Fruit fly (Drosophila melanogaster) whole organism, embryonic: ENCODE results near the gene Zw.
A peak's percentile ranks its signal among the peaks of the same experiment; 100 is the strongest.

Source experiments
- Bdp1 ChIP-seq: fragments of 200-800 bp; sonication (Bioruptor generic); optimal IDR thresholded peaks from 3 replicates; lab custom pipeline; 2016; ENCODE audit warnings: missing biosample characterization, missing genetic modification characterization
- CG10209 ChIP-seq: fragments of 200-800 bp; sonication (Bioruptor generic); optimal IDR thresholded peaks from 3 replicates; lab custom pipeline; 2017; ENCODE audit warnings: missing biosample characterization, mild to moderate bottlenecking, missing genetic modification characterization, missing genetic modification reagents
- CG10979 ChIP-seq: fragments of 200-800 bp; sonication (Bioruptor generic); optimal IDR thresholded peaks from 2 replicates; lab custom pipeline; 2018; ENCODE audit warnings: missing biosample characterization, mild to moderate bottlenecking, missing genetic modification characterization, moderate library complexity
- CG11723 ChIP-seq: fragments of 200-800 bp; sonication (Bioruptor generic); optimal IDR thresholded peaks from 2 replicates; lab custom pipeline; 2017; ENCODE audit warnings: missing biosample characterization, mild to moderate bottlenecking, missing genetic modification characterization
- CG13424 ChIP-seq: fragments of 200-800 bp; sonication (Bioruptor generic); optimal IDR thresholded peaks from 2 replicates; lab custom pipeline; 2019; ENCODE audit warnings: missing biosample characterization, mild to moderate bottlenecking, missing genetic modification characterization, moderate library complexity
- CG14050 ChIP-seq: fragments of 200-800 bp; sonication (Bioruptor generic); IDR thresholded peaks from 3 replicates; pipeline ENCODE4 v1.3.6; 2022; ENCODE audit warnings: missing biosample characterization, missing genetic modification characterization
- CG15514 ChIP-seq: fragments of 200-800 bp; sonication (Bioruptor generic); optimal IDR thresholded peaks from 3 replicates; lab custom pipeline; 2017; ENCODE audit warnings: missing biosample characterization, missing genetic modification characterization, mild to moderate bottlenecking, moderate library complexity, missing genetic modification reagents
- CG16815 ChIP-seq: fragments of 200-800 bp; sonication (Bioruptor generic); optimal IDR thresholded peaks from 3 replicates; lab custom pipeline; 2017; ENCODE audit warnings: missing biosample characterization, mild to moderate bottlenecking, missing genetic modification characterization
- CG17328 ChIP-seq: fragments of 200-800 bp; sonication (Bioruptor generic); IDR thresholded peaks from 2 replicates; pipeline ENCODE4 v1.3.6; 2022; ENCODE audit warnings: missing biosample characterization, missing genetic modification characterization
- CG17361 ChIP-seq: fragments of 200-800 bp; sonication (Bioruptor generic); IDR thresholded peaks from 3 replicates; pipeline ENCODE4 v1.3.6; 2022; ENCODE audit warnings: missing biosample characterization, missing genetic modification characterization
- CG18599 ChIP-seq: fragments of 200-800 bp; sonication (Bioruptor generic); optimal IDR thresholded peaks from 3 replicates; lab custom pipeline; 2017; ENCODE audit warnings: missing biosample characterization, missing genetic modification characterization, mild to moderate bottlenecking, moderate library complexity, missing genetic modification reagents
- CG3281 ChIP-seq: fragments of 200-800 bp; sonication (Bioruptor generic); optimal IDR thresholded peaks from 3 replicates; lab custom pipeline; 2017; ENCODE audit warnings: missing biosample characterization, mild to moderate bottlenecking, missing genetic modification characterization
- CG42726 ChIP-seq: fragments of 200-800 bp; sonication (Bioruptor generic); IDR thresholded peaks from 2 replicates; pipeline ENCODE4 v1.3.6; 2022; ENCODE audit warnings: missing biosample characterization, missing genetic modification characterization; ENCODE audit not compliant: partially characterized antibody
- CG4617 ChIP-seq: fragments of 200-800 bp; sonication (Bioruptor generic); optimal IDR thresholded peaks from 3 replicates; lab custom pipeline; 2016; ENCODE audit warnings: missing biosample characterization, missing genetic modification characterization, borderline replicate concordance
- CG5245 ChIP-seq: fragments of 200-800 bp; sonication (Bioruptor generic); optimal IDR thresholded peaks from 3 replicates; lab custom pipeline; 2016; ENCODE audit warnings: missing biosample characterization, missing genetic modification characterization
- CG6654 ChIP-seq: fragments of 200-800 bp; sonication (Bioruptor generic); optimal IDR thresholded peaks from 2 replicates; lab custom pipeline; 2017; ENCODE audit warnings: missing biosample characterization, mild to moderate bottlenecking, missing genetic modification characterization
- CG6791 ChIP-seq: fragments of 200-800 bp; sonication (Bioruptor generic); IDR thresholded peaks from 3 replicates; pipeline ENCODE4 v1.3.6; 2022; ENCODE audit warnings: missing biosample characterization, missing genetic modification characterization; ENCODE audit not compliant: partially characterized antibody
- CG7271 ChIP-seq: fragments of 200-800 bp; sonication (Bioruptor generic); optimal IDR thresholded peaks from 2 replicates; lab custom pipeline; 2018; ENCODE audit warnings: missing biosample characterization, mild to moderate bottlenecking, missing genetic modification characterization, moderate library complexity
- CG7987 ChIP-seq: fragments of 200-800 bp; sonication (Bioruptor generic); optimal IDR thresholded peaks from 2 replicates; lab custom pipeline; 2018; ENCODE audit warnings: missing biosample characterization, mild to moderate bottlenecking, missing genetic modification characterization, moderate library complexity
- CG8478 ChIP-seq: fragments of >200 bp; optimal IDR thresholded peaks from 2 replicates; lab custom pipeline; 2018
- CG8924 ChIP-seq: fragments of 200-800 bp; optimal IDR thresholded peaks from 3 replicates; lab custom pipeline; 2019; ENCODE audit warnings: missing biosample characterization, mild to moderate bottlenecking, missing genetic modification characterization, moderate library complexity
- CG9437 ChIP-seq: fragments of 200-800 bp; sonication (Bioruptor generic); optimal IDR thresholded peaks from 2 replicates; lab custom pipeline; 2018; ENCODE audit warnings: missing biosample characterization, mild to moderate bottlenecking, missing genetic modification characterization
- Dip3 ChIP-seq: fragments of 200-800 bp; sonication (Bioruptor generic); optimal IDR thresholded peaks from 3 replicates; lab custom pipeline; 2016; ENCODE audit warnings: missing biosample characterization, missing genetic modification characterization
- Doc2 ChIP-seq: fragments of 200-800 bp; sonication (Bioruptor generic); IDR thresholded peaks from 2 replicates; pipeline ENCODE4 v1.3.6; 2022; ENCODE audit warnings: missing biosample characterization, missing genetic modification characterization
- Dref ChIP-seq: fragments of 200-800 bp; sonication (Bioruptor generic); IDR thresholded peaks from 2 replicates; pipeline ENCODE4 v1.3.6; 2022; ENCODE audit warnings: missing biosample characterization, missing genetic modification characterization
- HHEX ChIP-seq: fragments of 200-800 bp; sonication (Bioruptor generic); optimal IDR thresholded peaks from 3 replicates; lab custom pipeline; 2017; ENCODE audit warnings: missing biosample characterization, mild to moderate bottlenecking, missing genetic modification characterization, missing genetic modification reagents
- Hsf ChIP-seq: fragments of 200-800 bp; sonication (Bioruptor generic); optimal IDR thresholded peaks from 3 replicates; lab custom pipeline; 2016; ENCODE audit warnings: missing biosample characterization, missing genetic modification characterization
- Med ChIP-seq: fragments of 200-800 bp; sonication (Bioruptor generic); peaks from one replicate; lab custom pipeline; 2016; ENCODE audit warnings: missing biosample characterization, missing genetic modification characterization, mild to moderate bottlenecking, inconsistent platforms, moderate library complexity
- Meics ChIP-seq: fragments of 200-800 bp; sonication (Bioruptor generic); optimal IDR thresholded peaks from 2 replicates; lab custom pipeline; 2017; ENCODE audit warnings: missing biosample characterization, mild to moderate bottlenecking, missing genetic modification characterization
- NfI ChIP-seq: fragments of 200-800 bp; sonication (Bioruptor generic); optimal IDR thresholded peaks from 3 replicates; lab custom pipeline; 2018; ENCODE audit warnings: missing biosample characterization, mild to moderate bottlenecking, missing genetic modification characterization, moderate library complexity
- ash1 ChIP-seq: fragments of 200-800 bp; sonication (Bioruptor generic); optimal IDR thresholded peaks from 2 replicates; lab custom pipeline; 2018; ENCODE audit warnings: missing biosample characterization, mild to moderate bottlenecking, missing genetic modification characterization
- bcd ChIP-seq: fragments of 200-800 bp; sonication (Bioruptor generic); optimal IDR thresholded peaks from 2 replicates; lab custom pipeline; 2017; ENCODE audit warnings: missing biosample characterization, mild to moderate bottlenecking, missing genetic modification characterization
- cg ChIP-seq: fragments of 200-800 bp; sonication (Bioruptor generic); optimal IDR thresholded peaks from 3 replicates; lab custom pipeline; 2019; ENCODE audit warnings: missing biosample characterization, mild to moderate bottlenecking, missing genetic modification characterization, moderate library complexity
- crol ChIP-seq: fragments of 200-800 bp; sonication (Bioruptor generic); IDR thresholded peaks from 2 replicates; pipeline ENCODE4 v1.3.6; 2022; ENCODE audit warnings: missing biosample characterization, missing genetic modification characterization
- da ChIP-seq: fragments of 200-800 bp; sonication (Bioruptor generic); optimal IDR thresholded peaks from 2 replicates; lab custom pipeline; 2016; ENCODE audit warnings: missing biosample characterization, missing genetic modification characterization
- dimm ChIP-seq: fragments of 200-800 bp; sonication (Bioruptor generic); IDR thresholded peaks from 2 replicates; pipeline ENCODE4 v1.3.6; 2022; ENCODE audit warnings: missing biosample characterization, missing genetic modification characterization
- fd102C ChIP-seq: fragments of 200-800 bp; sonication (Bioruptor generic); optimal IDR thresholded peaks from 2 replicates; lab custom pipeline; 2018; ENCODE audit warnings: missing biosample characterization, mild to moderate bottlenecking, missing genetic modification characterization, moderate library complexity
- fd3F ChIP-seq: fragments of 200-800 bp; sonication (Bioruptor generic); optimal IDR thresholded peaks from 2 replicates; lab custom pipeline; 2018; ENCODE audit warnings: missing biosample characterization, mild to moderate bottlenecking, missing genetic modification characterization, moderate library complexity
- gce ChIP-seq: fragments of 200-800 bp; sonication (Bioruptor generic); IDR thresholded peaks from 3 replicates; pipeline ENCODE4 v1.3.6; 2022; ENCODE audit warnings: missing biosample characterization, missing genetic modification characterization
- h ChIP-seq: fragments of >200 bp; optimal IDR thresholded peaks from 2 replicates; lab custom pipeline; 2017
- her ChIP-seq: fragments of 200-800 bp; sonication (Bioruptor generic); optimal IDR thresholded peaks from 2 replicates; lab custom pipeline; 2016; ENCODE audit warnings: missing biosample characterization, missing genetic modification characterization
- lola ChIP-seq, 3 experiments: fragments of >200 bp in 2 of 3; fragments of 200-800 bp in 1 of 3; sonication (Bioruptor generic) in 1 of 3; optimal IDR thresholded peaks; 2 replicates each; lab custom pipeline; 2017 to 2019; ENCODE audit warnings: missing biosample characterization in 3 of 3, missing genetic modification characterization in 3 of 3, mild to moderate bottlenecking in 1 of 3, moderate library complexity in 1 of 3
- mirr ChIP-seq: fragments of 200-800 bp; sonication (Bioruptor generic); optimal IDR thresholded peaks from 3 replicates; lab custom pipeline; 2018; ENCODE audit warnings: missing biosample characterization, mild to moderate bottlenecking, missing genetic modification characterization
- nmo ChIP-seq: fragments of 200-800 bp; sonication (Bioruptor generic); optimal IDR thresholded peaks from 2 replicates; lab custom pipeline; 2018; ENCODE audit warnings: missing biosample characterization, mild to moderate bottlenecking, missing genetic modification characterization, moderate library complexity
- peb ChIP-seq: fragments of 200-800 bp; sonication (Bioruptor generic); IDR thresholded peaks from 2 replicates; pipeline ENCODE4 v1.3.6; 2022; ENCODE audit warnings: missing biosample characterization, missing genetic modification characterization
- pnt ChIP-seq: fragments of 200-800 bp; sonication (Bioruptor generic); optimal IDR thresholded peaks from 3 replicates; lab custom pipeline; 2016; ENCODE audit warnings: missing biosample characterization, missing genetic modification characterization
- rib ChIP-seq: fragments of 200-800 bp; sonication (Bioruptor generic); IDR thresholded peaks from 2 replicates; pipeline ENCODE4 v1.3.6; 2022; ENCODE audit warnings: missing biosample characterization, missing genetic modification characterization
- sisA ChIP-seq: fragments of 200-800 bp; sonication (Bioruptor generic); IDR thresholded peaks from 2 replicates; pipeline ENCODE4 v1.3.6; 2022; ENCODE audit warnings: missing biosample characterization, missing genetic modification characterization
- sna ChIP-seq: fragments of 200-800 bp; sonication (Bioruptor generic); IDR thresholded peaks from 2 replicates; pipeline ENCODE4 v1.3.6; 2022; ENCODE audit warnings: missing biosample characterization, missing genetic modification characterization; ENCODE audit not compliant: partially characterized antibody
- vvl ChIP-seq: fragments of 200-800 bp; sonication (Bioruptor generic); IDR thresholded peaks from 2 replicates; pipeline ENCODE4 v1.3.6; 2022; ENCODE audit warnings: missing biosample characterization, missing genetic modification characterization

The Zw gene

dm6 chrX:19663196-19663858 is 3.7 kb upstream of the Zw start (continued):
- peak; percentile 75 for TF ChIP-seq Meics (GFP tag; lab: Kevin White, UChicago)
- TF ChIP-seq crol (GFP tag; lab: Robert Waterston, UW), result no peak
- no peak for TF ChIP-seq CG7271
- TF ChIP-seq CG4617 (GFP tag; lab: Kevin White, UChicago), result no peak
- peak; percentile 76 for TF ChIP-seq CG9437 (GFP tag; lab: Kevin White, UChicago)
- TF ChIP-seq HHEX (GFP tag; lab: Kevin White, UChicago), result no peak
- peak; percentile 70 for TF ChIP-seq nmo
- TF ChIP-seq fd3F (GFP tag; lab: Kevin White, UChicago), result peak; percentile 7
- TF ChIP-seq Doc2 (GFP tag; lab: Robert Waterston, UW), result no peak
- peak in 1 of 3 experiments; percentile 65 for TF ChIP-seq lola (GFP tag; optimal IDR thresholded peaks at IDR 0.05; lab: Kevin White, UChicago)
- no peak for TF ChIP-seq her (GFP tag; lab: Kevin White, UChicago)
- no peak for TF ChIP-seq da (GFP tag; lab: Kevin White, UChicago)
- TF ChIP-seq CG6654, result no peak
- peak; percentile 61; the same call in 2 of the 3 replicates for TF ChIP-seq CG17361 (GFP tag; lab: Robert Waterston, UW)
- no peak for TF ChIP-seq vvl (GFP tag; lab: Robert Waterston, UW)
- no peak for TF ChIP-seq Dref (GFP tag; lab: Robert Waterston, UW)
- TF ChIP-seq CG16815 (GFP tag; lab: Kevin White, UChicago), result peak; percentile 61
- TF ChIP-seq CG15514 (GFP tag; lab: Kevin White, UChicago), result peak; percentile 36
- peak; percentile 64 for TF ChIP-seq CG10979 (tag; lab: Kevin White, UChicago)
- TF ChIP-seq CG18599 (GFP tag; lab: Kevin White, UChicago), result peak; percentile 52
- peak; percentile 27 for TF ChIP-seq CG11723 (GFP tag; lab: Kevin White, UChicago)
- TF ChIP-seq CG42726 (GFP tag; lab: Robert Waterston, UW), result no peak
- no peak for TF ChIP-seq ash1 (GFP tag; lab: Kevin White, UChicago)
- peak; percentile 64 for TF ChIP-seq Med (GFP tag; lab: Kevin White, UChicago)
- TF ChIP-seq gce (GFP tag; lab: Robert Waterston, UW), result no peak
- TF ChIP-seq h (lab: Kevin White, UChicago), result no peak
- TF ChIP-seq rib (GFP tag; lab: Robert Waterston, UW), result no peak
- TF ChIP-seq pnt (GFP tag; lab: Kevin White, UChicago), result no peak
- TF ChIP-seq CG17328 (GFP tag; lab: Robert Waterston, UW), result no peak
- TF ChIP-seq peb, result no peak
- no peak for TF ChIP-seq CG5245
- no peak for TF ChIP-seq CG7987
- no peak for TF ChIP-seq CG8478 (lab: Kevin White, UChicago)
- peak; percentile 62 for TF ChIP-seq bcd
- no peak for TF ChIP-seq fd102C (GFP tag; lab: Kevin White, UChicago)
- TF ChIP-seq NfI (GFP tag; lab: Kevin White, UChicago), result peak; percentile 37
- TF ChIP-seq mirr, result no peak
- TF ChIP-seq CG14050 (GFP tag; lab: Robert Waterston, UW), result no peak
- peak; percentile 69 for TF ChIP-seq CG8924
- no peak for TF ChIP-seq Dip3 (GFP tag; lab: Kevin White, UChicago)
- peak; percentile 54 for TF ChIP-seq CG10209
- TF ChIP-seq sisA (GFP tag; lab: Robert Waterston, UW), result no peak
- no peak for TF ChIP-seq sna (GFP tag; lab: Robert Waterston, UW)
- peak; percentile 34 for TF ChIP-seq Hsf (GFP tag; lab: Kevin White, UChicago)
- peak; percentile 65 for TF ChIP-seq CG13424 (tag; lab: Kevin White, UChicago)
- TF ChIP-seq Bdp1, result no peak
- TF ChIP-seq CG3281 (GFP tag; lab: Kevin White, UChicago), result peak; percentile 56
- no peak for TF ChIP-seq dimm (GFP tag; lab: Robert Waterston, UW)
- TF ChIP-seq CG6791 (GFP tag; lab: Robert Waterston, UW), result no peak
- peak; percentile 5 for TF ChIP-seq cg
